Fruit fly (Drosophila melanogaster) S2 (cell line): ENCODE measurements around the gene CG4080.

Source experiments
- CG8478 ChIP-seq: fragments of >200 bp; optimal IDR thresholded peaks from 2 replicates; lab custom pipeline; 2018
- CTCF ChIP-seq, 2 experiments: fragments of >200 bp; optimal IDR thresholded peaks; 2 replicates each; lab custom pipeline; 2018

dm6 chr3L:9398028-9398427 lies 999 bp downstream of the CG4080 start:
- TF ChIP-seq CG8478 (lab: Kevin White, UChicago) (no peak), CTCF (optimal IDR thresholded peaks at IDR 0.05; lab: Kevin White, UChicago) (no peak)
